Fruit fly (Drosophila melanogaster) whole organism, prepupa: Measurements from ENCODE around the gene Gr10b.
A peak's percentile ranks its signal among the peaks of the same experiment; 100 is the strongest.

ENCODE experiments used
- Blimp-1 ChIP-seq: fragments of 200-800 bp; sonication (Bioruptor generic); optimal IDR thresholded peaks from 3 replicates; lab custom pipeline; 2017; ENCODE audit warnings: missing biosample characterization, missing genetic modification characterization, mild to moderate bottlenecking, moderate library complexity, missing genetic modification reagents
- CG10631 ChIP-seq: fragments of 200-800 bp; sonication (Bioruptor generic); optimal IDR thresholded peaks from 2 replicates; lab custom pipeline; 2016; ENCODE audit warnings: missing biosample characterization, missing genetic modification characterization
- CG10669 ChIP-seq: fragments of 200-800 bp; sonication (Bioruptor generic); optimal IDR thresholded peaks from 3 replicates; lab custom pipeline; 2018; ENCODE audit warnings: missing biosample characterization, mild to moderate bottlenecking, missing genetic modification characterization, moderate library complexity
- CG11294 ChIP-seq: fragments of 200-800 bp; sonication (Bioruptor generic); IDR thresholded peaks from 2 replicates; pipeline ENCODE4 v1.3.6; 2022; ENCODE audit warnings: missing biosample characterization, missing genetic modification characterization
- CG11762 ChIP-seq: fragments of 200-800 bp; sonication (Bioruptor generic); optimal IDR thresholded peaks from 3 replicates; lab custom pipeline; 2016; ENCODE audit warnings: missing biosample characterization, missing genetic modification characterization; ENCODE audit not compliant: insufficient read depth
- CG11902 ChIP-seq: fragments of 200-800 bp; sonication (Bioruptor generic); optimal IDR thresholded peaks from 3 replicates; lab custom pipeline; 2016; ENCODE audit warnings: missing biosample characterization, missing genetic modification characterization
- CG16779 ChIP-seq: fragments of 200-800 bp; sonication (Bioruptor generic); optimal IDR thresholded peaks from 3 replicates; lab custom pipeline; 2017; ENCODE audit warnings: missing biosample characterization, mild to moderate bottlenecking, missing genetic modification characterization
- CG3032 ChIP-seq: fragments of 200-800 bp; optimal IDR thresholded peaks from 2 replicates; lab custom pipeline; 2019; ENCODE audit warnings: missing biosample characterization, mild to moderate bottlenecking, missing genetic modification characterization, moderate library complexity
- CG31627 ChIP-seq: fragments of 200-800 bp; sonication (Bioruptor generic); optimal IDR thresholded peaks from 3 replicates; lab custom pipeline; 2016; ENCODE audit warnings: missing biosample characterization, missing genetic modification characterization
- CG32006 ChIP-seq: fragments of 200-800 bp; sonication (Bioruptor generic); optimal IDR thresholded peaks from 3 replicates; lab custom pipeline; 2017; ENCODE audit warnings: missing biosample characterization, mild to moderate bottlenecking, missing genetic modification characterization
- CG34406 ChIP-seq: fragments of 200-800 bp; sonication (Bioruptor generic); optimal IDR thresholded peaks from 3 replicates; lab custom pipeline; 2016; ENCODE audit warnings: missing biosample characterization, missing genetic modification characterization
- CG3919 ChIP-seq: fragments of 200-800 bp; sonication (Bioruptor generic); optimal IDR thresholded peaks from 3 replicates; lab custom pipeline; 2016; ENCODE audit warnings: missing biosample characterization, missing genetic modification characterization
- CG4318 ChIP-seq: fragments of 200-800 bp; sonication (Bioruptor generic); optimal IDR thresholded peaks from 3 replicates; lab custom pipeline; 2017; ENCODE audit warnings: missing biosample characterization, mild to moderate bottlenecking, missing genetic modification characterization
- CG6276 ChIP-seq: fragments of 200-800 bp; sonication (Bioruptor generic); optimal IDR thresholded peaks from 2 replicates; lab custom pipeline; 2017; ENCODE audit warnings: missing biosample characterization, mild to moderate bottlenecking, missing genetic modification characterization
- CG6808 ChIP-seq: fragments of 200-800 bp; sonication (Bioruptor generic); optimal IDR thresholded peaks from 3 replicates; lab custom pipeline; 2017; ENCODE audit warnings: missing biosample characterization, missing genetic modification characterization, mild to moderate bottlenecking, moderate library complexity, missing genetic modification reagents
- CG7368 ChIP-seq: fragments of 200-800 bp; sonication (Bioruptor generic); optimal IDR thresholded peaks from 3 replicates; lab custom pipeline; 2016; ENCODE audit warnings: missing biosample characterization, missing genetic modification characterization
- CG8119 ChIP-seq: fragments of 200-800 bp; sonication (Bioruptor generic); IDR thresholded peaks from 3 replicates; pipeline ENCODE4 v1.3.6; 2022; ENCODE audit warnings: missing biosample characterization, missing genetic modification characterization
- CG8319 ChIP-seq: fragments of 200-800 bp; sonication (Bioruptor generic); optimal IDR thresholded peaks from 3 replicates; lab custom pipeline; 2016; ENCODE audit warnings: missing biosample characterization, missing genetic modification characterization
- CG9139 ChIP-seq: fragments of 200-800 bp; sonication (Bioruptor generic); optimal IDR thresholded peaks from 3 replicates; lab custom pipeline; 2017; ENCODE audit warnings: missing biosample characterization, mild to moderate bottlenecking, missing genetic modification characterization
- Eip75B ChIP-seq: fragments of 200-800 bp; sonication (Bioruptor generic); optimal IDR thresholded peaks from 3 replicates; lab custom pipeline; 2016; ENCODE audit warnings: missing biosample characterization, missing genetic modification characterization
- Eip93F ChIP-seq: fragments of 200-800 bp; sonication (Bioruptor generic); optimal IDR thresholded peaks from 2 replicates; lab custom pipeline; 2016; ENCODE audit warnings: missing biosample characterization, mild to moderate bottlenecking, missing genetic modification characterization
- Ets21C ChIP-seq: fragments of 200-800 bp; sonication (Bioruptor generic); optimal IDR thresholded peaks from 3 replicates; lab custom pipeline; 2016; ENCODE audit warnings: missing biosample characterization, missing genetic modification characterization
- Ets96B ChIP-seq: fragments of 200-800 bp; optimal IDR thresholded peaks from 2 replicates; lab custom pipeline; 2019; ENCODE audit warnings: missing biosample characterization, mild to moderate bottlenecking, missing genetic modification characterization, moderate library complexity
- Hr38 ChIP-seq: sonication (Bioruptor generic); optimal IDR thresholded peaks from 2 replicates; lab custom pipeline; 2016; ENCODE audit warnings: missing biosample characterization, missing genetic modification characterization
- Hr39 ChIP-seq: fragments of 200-800 bp; sonication (Bioruptor generic); optimal IDR thresholded peaks from 2 replicates; lab custom pipeline; 2016; ENCODE audit warnings: missing biosample characterization, missing genetic modification characterization
- Hr4 ChIP-seq: fragments of 200-800 bp; sonication (Bioruptor generic); optimal IDR thresholded peaks from 3 replicates; lab custom pipeline; 2016; ENCODE audit warnings: missing biosample characterization, missing genetic modification characterization
- Lpt ChIP-seq: fragments of 200-800 bp; sonication (Bioruptor generic); optimal IDR thresholded peaks from 3 replicates; lab custom pipeline; 2016; ENCODE audit warnings: missing biosample characterization, missing genetic modification characterization
- Met ChIP-seq: fragments of 200-800 bp; sonication (Bioruptor generic); optimal IDR thresholded peaks from 3 replicates; lab custom pipeline; 2016; ENCODE audit warnings: missing biosample characterization, missing genetic modification characterization
- Sox102F ChIP-seq: fragments of 200-800 bp; sonication (Bioruptor generic); optimal IDR thresholded peaks from 2 replicates; lab custom pipeline; 2016; ENCODE audit warnings: missing biosample characterization, mild to moderate bottlenecking, missing genetic modification characterization
- Sox14 ChIP-seq: fragments of 200-800 bp; sonication (Bioruptor generic); optimal IDR thresholded peaks from 3 replicates; lab custom pipeline; 2016; ENCODE audit warnings: missing biosample characterization, missing genetic modification characterization
- achi ChIP-seq: fragments of 200-800 bp; sonication (Bioruptor generic); optimal IDR thresholded peaks from 3 replicates; lab custom pipeline; 2016; ENCODE audit warnings: missing biosample characterization, missing genetic modification characterization
- acj6 ChIP-seq: fragments of 200-800 bp; sonication (Bioruptor generic); optimal IDR thresholded peaks from 3 replicates; lab custom pipeline; 2016; ENCODE audit warnings: missing biosample characterization, missing genetic modification characterization
- cyc ChIP-seq: fragments of 200-800 bp; sonication (Bioruptor generic); optimal IDR thresholded peaks from 3 replicates; lab custom pipeline; 2016; ENCODE audit warnings: missing biosample characterization, missing genetic modification characterization
- dsx ChIP-seq: fragments of 200-800 bp; optimal IDR thresholded peaks from 3 replicates; lab custom pipeline; 2019; ENCODE audit warnings: missing biosample characterization, mild to moderate bottlenecking, missing genetic modification characterization, moderate library complexity; ENCODE audit not compliant: poor library complexity, severe bottlenecking
- eg ChIP-seq: fragments of 200-800 bp; sonication (Bioruptor generic); IDR thresholded peaks from 3 replicates; pipeline ENCODE4 v1.3.6; 2022; ENCODE audit warnings: missing biosample characterization, missing genetic modification characterization
- fd59A ChIP-seq: fragments of 200-800 bp; sonication (Bioruptor generic); optimal IDR thresholded peaks from 2 replicates; lab custom pipeline; 2017; ENCODE audit warnings: missing biosample characterization, mild to moderate bottlenecking, missing genetic modification characterization, missing genetic modification reagents
- fkh ChIP-seq: fragments of 200-800 bp; sonication (Bioruptor generic); optimal IDR thresholded peaks from 3 replicates; lab custom pipeline; 2017; ENCODE audit warnings: missing biosample characterization, mild to moderate bottlenecking, missing genetic modification characterization, moderate library complexity
- net ChIP-seq: fragments of 200-800 bp; sonication (Bioruptor generic); optimal IDR thresholded peaks from 3 replicates; lab custom pipeline; 2016; ENCODE audit warnings: missing biosample characterization, missing genetic modification characterization
- pdm3 ChIP-seq: fragments of 200-800 bp; sonication (Bioruptor generic); optimal IDR thresholded peaks from 3 replicates; lab custom pipeline; 2016; ENCODE audit warnings: missing biosample characterization, missing genetic modification characterization
- salr ChIP-seq, 2 experiments: fragments of 200-800 bp; sonication (Bioruptor generic); optimal IDR thresholded peaks; 3 replicates each; lab custom pipeline; 2016 to 2018; ENCODE audit warnings: missing biosample characterization in 2 of 2, missing genetic modification characterization in 2 of 2, mild to moderate bottlenecking in 1 of 2
- spab ChIP-seq: fragments of 200-800 bp; sonication (Bioruptor generic); optimal IDR thresholded peaks from 2 replicates; lab custom pipeline; 2017; ENCODE audit warnings: missing biosample characterization, mild to moderate bottlenecking, missing genetic modification characterization, missing genetic modification reagents
- ss ChIP-seq, 2 experiments: fragments of 200-800 bp; sonication (Bioruptor generic); optimal IDR thresholded peaks; 2 replicates in 1 of 2; 3 replicates in 1 of 2; lab custom pipeline; 2017 to 2018; ENCODE audit warnings: mild to moderate bottlenecking in 2 of 2, missing biosample characterization in 2 of 2, missing genetic modification characterization in 2 of 2, moderate library complexity in 1 of 2
- svp ChIP-seq: fragments of 200-800 bp; sonication (Bioruptor generic); peaks from one replicate; lab custom pipeline; 2016; ENCODE audit warnings: missing biosample characterization, missing genetic modification characterization
- topi ChIP-seq: fragments of 200-800 bp; sonication (Bioruptor generic); optimal IDR thresholded peaks from 3 replicates; lab custom pipeline; 2016; ENCODE audit warnings: missing biosample characterization, missing genetic modification characterization
- vri ChIP-seq: fragments of 200-800 bp; sonication (Bioruptor generic); optimal IDR thresholded peaks from 3 replicates; lab custom pipeline; 2016; ENCODE audit warnings: missing biosample characterization, mild to moderate bottlenecking, missing genetic modification characterization

The Gr10b gene

dm6 chrX:11390625-11391363, 22.2 kb downstream of the Gr10b start (continued):
- TF ChIP-seq Hr4 (GFP tag; lab: Kevin White, UChicago) (peak; percentile 75), Hr39 (GFP tag; lab: Kevin White, UChicago) (peak; percentile 60), CG11902 (GFP tag; lab: Kevin White, UChicago) (peak; percentile 2), Ets21C (GFP tag; lab: Kevin White, UChicago) (no peak), CG34406 (GFP tag; lab: Kevin White, UChicago) (peak; percentile 52), achi (GFP tag; lab: Kevin White, UChicago) (peak; percentile 56), CG6808 (GFP tag; lab: Kevin White, UChicago) (peak; percentile 45), CG4318 (GFP tag; lab: Kevin White, UChicago) (peak; percentile 56), net (GFP tag; lab: Kevin White, UChicago) (peak; percentile 57)

- no peak for TF ChIP-seq acj6
- TF ChIP-seq Ets96B (tag; lab: Kevin White, UChicago), result no peak
- TF ChIP-seq Hr4 (GFP tag; lab: Kevin White, UChicago), result no peak
- TF ChIP-seq ss (GFP tag; optimal IDR thresholded peaks at IDR 0.05; lab: Kevin White, UChicago), result peak in 1 of 2 experiments; percentile 28
- TF ChIP-seq CG6808 (GFP tag; lab: Kevin White, UChicago), result no peak
- TF ChIP-seq Blimp-1 (GFP tag; lab: Kevin White, UChicago), result no peak
- TF ChIP-seq Eip75B (GFP tag; lab: Kevin White, UChicago), result no peak
- no peak for TF ChIP-seq dsx (GFP tag; lab: Kevin White, UChicago)
- TF ChIP-seq CG31627 (GFP tag; lab: Kevin White, UChicago), result no peak
- TF ChIP-seq CG3032, result no peak
- TF ChIP-seq CG11902 (GFP tag; lab: Kevin White, UChicago), result no peak
- no peak for TF ChIP-seq CG11762 (GFP tag; lab: Kevin White, UChicago)
- no peak for TF ChIP-seq CG9139 (GFP tag; lab: Kevin White, UChicago)
- TF ChIP-seq CG10669, result no peak
- peak; percentile 40 for TF ChIP-seq Lpt (GFP tag; lab: Kevin White, UChicago)
- no peak for TF ChIP-seq vri (GFP tag; lab: Kevin White, UChicago)
- no peak for TF ChIP-seq CG8319 (GFP tag; lab: Kevin White, UChicago)
- TF ChIP-seq CG3919 (GFP tag; lab: Kevin White, UChicago), result no peak
- TF ChIP-seq CG6276, result peak; percentile 36
- TF ChIP-seq pdm3, result no peak
- TF ChIP-seq achi (GFP tag; lab: Kevin White, UChicago), result no peak
- no peak for TF ChIP-seq CG16779 (tag; lab: Kevin White, UChicago)
- no peak for TF ChIP-seq Eip93F (GFP tag; lab: Kevin White, UChicago)
- no peak for TF ChIP-seq CG11294 (GFP tag; lab: Robert Waterston, UW)
- TF ChIP-seq fkh, result peak; percentile 76
- TF ChIP-seq Sox102F (GFP tag; lab: Kevin White, UChicago), result no peak
- no peak for TF ChIP-seq net (GFP tag; lab: Kevin White, UChicago)
- TF ChIP-seq CG8119 (GFP tag; lab: Robert Waterston, UW), result no peak
- TF ChIP-seq CG34406 (GFP tag; lab: Kevin White, UChicago), result no peak
- TF ChIP-seq fd59A (GFP tag; lab: Kevin White, UChicago), result no peak
- TF ChIP-seq cyc (GFP tag; lab: Kevin White, UChicago), result no peak
- no peak for TF ChIP-seq Hr38 (GFP tag; lab: Kevin White, UChicago)
- TF ChIP-seq Sox14, result no peak
- TF ChIP-seq svp (GFP tag; lab: Kevin White, UChicago), result peak; percentile 48
- TF ChIP-seq CG7368 (GFP tag; lab: Kevin White, UChicago), result no peak
- TF ChIP-seq salr (GFP tag; optimal IDR thresholded peaks at IDR 0.05; lab: Kevin White, UChicago), result no peak
- no peak for TF ChIP-seq Met (GFP tag; lab: Kevin White, UChicago)
- TF ChIP-seq CG32006 (GFP tag; lab: Kevin White, UChicago), result no peak
- TF ChIP-seq eg (GFP tag; lab: Robert Waterston, UW), result 0 out of 3 replicates have a peak, but pooled peaks have one; percentile 7
- no peak for TF ChIP-seq spab (GFP tag; lab: Kevin White, UChicago)
- no peak for TF ChIP-seq CG10631
- TF ChIP-seq topi, result no peak
Observed at dm6 chrX:11389494-11390447, 23.2 kb downstream of the Gr10b start.
